Worm (Caenorhabditis elegans) whole organism, young adult: Measurements from ENCODE around the gene F13H8.3.

Experiments
- F33H1.4 ChIP-seq: fragments of 200-800 bp; sonication (Bioruptor generic); IDR thresholded peaks from 2 replicates; pipeline ENCODE4 v1.3.6; 2022; ENCODE audit warnings: missing genetic modification reagents, missing genetic modification characterization, missing compliant biosample characterization
- F49E8.2 ChIP-seq: sonication (generic microtip); optimal IDR thresholded peaks from 3 replicates; lab custom pipeline; 2017; ENCODE audit warnings: missing genetic modification characterization, mild to moderate bottlenecking, missing compliant biosample characterization, antibody characterized with exemption, moderate library complexity; ENCODE audit not compliant: insufficient read depth
- ama-1 ChIP-seq, 3 experiments: fragments of 150-350 bp in 1 of 3; sonication (generic microtip) in 2 of 3; optimal IDR thresholded peaks; 2 replicates each; lab custom pipeline; 2014 to 2018; ENCODE audit warnings: missing biosample characterization in 2 of 3, missing genetic modification characterization in 2 of 3, missing genetic modification reagents in 2 of 3
- dpl-1 ChIP-seq: fragments of 150-350 bp; optimal IDR thresholded peaks from 2 replicates; lab custom pipeline; 2014; ENCODE audit warnings: missing biosample characterization, missing genetic modification reagents, missing genetic modification characterization
- ekl-4 ChIP-seq: fragments of 200-800 bp; sonication (Bioruptor generic); IDR thresholded peaks from 2 replicates; pipeline ENCODE4 v1.3.6; 2022; ENCODE audit warnings: missing genetic modification reagents, missing genetic modification characterization, missing compliant biosample characterization
- fkh-3 ChIP-seq: sonication (generic microtip); optimal IDR thresholded peaks from 2 replicates; lab custom pipeline; 2016; ENCODE audit warnings: mild to moderate bottlenecking, missing genetic modification characterization, missing compliant biosample characterization
- lin-35 ChIP-seq, 3 experiments: fragments of 150-350 bp in 2 of 3; sonication (generic microtip) in 1 of 3; optimal IDR thresholded peaks; 2 replicates each; lab custom pipeline; 2014 to 2018; ENCODE audit warnings: missing biosample characterization in 3 of 3, missing genetic modification characterization in 3 of 3, missing genetic modification reagents in 3 of 3
- lin-54 ChIP-seq: fragments of 200-800 bp; sonication (Bioruptor generic); optimal IDR thresholded peaks from 2 replicates; lab custom pipeline; 2018; ENCODE audit warnings: mild to moderate bottlenecking, missing genetic modification characterization, missing compliant biosample characterization
- mcd-1 ChIP-seq: fragments of 200-800 bp; sonication (Bioruptor generic); IDR thresholded peaks from 2 replicates; pipeline ENCODE4 v1.3.6; 2022; ENCODE audit warnings: missing genetic modification reagents, missing genetic modification characterization, missing compliant biosample characterization
- sea-2 ChIP-seq: fragments of 200-800 bp; sonication (Bioruptor generic); IDR thresholded peaks from 2 replicates; pipeline ENCODE4 v1.3.6; 2022; ENCODE audit warnings: missing genetic modification characterization, missing compliant biosample characterization
- snpc-3.4 ChIP-seq: sonication (generic microtip); optimal IDR thresholded peaks from 2 replicates; lab custom pipeline; 2017; ENCODE audit warnings: missing genetic modification characterization, mild to moderate bottlenecking, missing compliant biosample characterization, antibody characterized with exemption, moderate library complexity, missing genotype, missing genetic modification reagents
- unc-62 ChIP-seq: fragments of 150-350 bp; optimal IDR thresholded peaks from 2 replicates; lab custom pipeline; 2014; ENCODE audit warnings: missing biosample characterization, missing genetic modification reagents, missing genetic modification characterization

- TF ChIP-seq lin-35 (GFP tag; optimal IDR thresholded peaks at IDR 0.05; lab: Kevin White, UChicago) (peak in 1 of 3 experiments; percentile 30), ekl-4 (GFP tag; lab: Robert Waterston, UW) (peak; percentile 87), sea-2 (GFP tag; lab: Robert Waterston, UW) (no peak), F33H1.4 (peak; percentile 46), fkh-3 (tag; lab: Kevin White, UChicago) (peak; percentile 63), unc-62 (GFP tag; lab: Kevin White, UChicago) (no peak), ama-1 (optimal IDR thresholded peaks at IDR 0.05; lab: Kevin White, UChicago) (no peak), ama-1 (GFP tag; optimal IDR thresholded peaks at IDR 0.05; lab: Kevin White, UChicago) (peak; percentile 66 to 71), snpc-3.4 (tag; lab: Kevin White, UChicago) (peak; percentile 56), F49E8.2 (tag; lab: Kevin White, UChicago) (peak; percentile 82), lin-54 (GFP tag; lab: Kevin White, UChicago) (peak; percentile 62), mcd-1 (GFP tag; lab: Robert Waterston, UW) (peak; percentile 54; the same call in 1 of the 2 replicates), dpl-1 (GFP tag; lab: Kevin White, UChicago) (no peak)
These were observed 15.3 kb upstream of the F13H8.3 start for ce11 chrII:6248503-6248902.
